Fruit fly (Drosophila melanogaster): ENCODE data around the gene tefu.
A peak's percentile ranks its signal among the peaks of the same experiment; 100 is the strongest.

The tefu gene

DNA sequence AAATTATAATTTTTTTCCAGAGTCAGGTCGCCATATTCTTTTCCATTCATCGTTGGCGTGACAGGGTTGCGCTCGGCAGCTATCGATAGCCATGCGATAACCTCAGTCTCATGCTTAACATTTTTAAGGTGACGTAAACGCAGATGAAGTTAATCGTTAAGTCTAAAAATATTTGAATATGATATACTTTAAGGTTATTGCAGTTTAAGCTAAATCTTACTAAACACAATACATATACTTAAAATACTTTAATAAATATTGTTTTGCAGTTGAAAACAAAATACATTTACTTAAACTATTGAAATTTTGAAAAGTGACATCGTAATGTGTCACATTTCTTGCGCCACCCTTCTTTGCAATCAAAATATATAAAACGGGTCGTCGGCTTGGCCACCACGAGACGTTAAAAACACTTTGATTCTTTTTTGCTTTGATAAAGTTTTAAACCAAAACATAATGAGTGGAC is 33.2 kb upstream of the tefu start, which contains the start of the genes Cp190 and CG4338 (continued):
- TF ChIP-seq CG4854 (GFP tag; optimal IDR thresholded peaks at IDR 0.05) (peak; percentile 91), pnt (GFP tag; optimal IDR thresholded peaks at IDR 0.05) (peak; percentile 83), Nf-YA (GFP tag; IDR thresholded peaks at IDR 0.05) (peak; percentile 87), CG3163 (GFP tag; optimal IDR thresholded peaks at IDR 0.05) (peak; percentile 63), CG3065 (GFP tag; optimal IDR thresholded peaks at IDR 0.05) (peak; percentile 95), CG15011 (GFP tag; optimal IDR thresholded peaks at IDR 0.05) (peak; percentile 96), Nf-YC (tag; optimal IDR thresholded peaks at IDR 0.05) (peak; percentile 94), grau (tag; optimal IDR thresholded peaks at IDR 0.05) (peak; percentile 98), CG12155 (GFP tag; optimal IDR thresholded peaks at IDR 0.05) (peak; percentile 97), jing (GFP tag; optimal IDR thresholded peaks at IDR 0.05) (peak; percentile 92), CG6689 (GFP tag; IDR thresholded peaks at IDR 0.05) (peak; percentile 100), CG14965 (GFP tag; optimal IDR thresholded peaks at IDR 0.05; ENCODE audit: borderline replicate concordance) (no peak), sc (optimal IDR thresholded peaks at IDR 0.05) (no peak), sc (GFP tag; optimal IDR thresholded peaks at IDR 0.05) (peak; percentile 97), fd102C (GFP tag; optimal IDR thresholded peaks at IDR 0.05) (peak; percentile 84), CG8281 (tag; optimal IDR thresholded peaks at IDR 0.05) (peak; percentile 93), gcm (GFP tag; optimal IDR thresholded peaks at IDR 0.05) (peak; percentile 99), CG3281 (GFP tag; optimal IDR thresholded peaks at IDR 0.05) (peak; percentile 98), CG43689 (GFP tag; IDR thresholded peaks at IDR 0.05) (peak; percentile 85; the same call in 1 of the 2 replicates), D (optimal IDR thresholded peaks at IDR 0.05) (no peak), D (GFP tag; optimal IDR thresholded peaks at IDR 0.05) (peak; percentile 96), Myb (GFP tag; optimal IDR thresholded peaks at IDR 0.05) (peak; percentile 79), Dp (GFP tag; optimal IDR thresholded peaks at IDR 0.05) (peak; percentile 52), al (GFP tag; IDR thresholded peaks at IDR 0.05) (peak; percentile 96), CG13287 (GFP tag; IDR thresholded peaks at IDR 0.05; ENCODE audit: partially characterized antibody) (peak; percentile 80), gfzf (GFP tag; optimal IDR thresholded peaks at IDR 0.05) (peak; percentile 43), CG4282 (GFP tag; optimal IDR thresholded peaks at IDR 0.05) (no peak), HLH4C (GFP tag; IDR thresholded peaks at IDR 0.05; ENCODE audit: partially characterized antibody) (peak; percentile 74), Mes4 (GFP tag; optimal IDR thresholded peaks at IDR 0.05) (peak; percentile 89), Med (GFP tag) (peak; percentile 98), ssp (GFP tag; IDR thresholded peaks at IDR 0.05) (peak; percentile 91), Lhr (GFP tag; optimal IDR thresholded peaks at IDR 0.05) (peak; percentile 91), Abd-B (GFP tag; optimal IDR thresholded peaks at IDR 0.05) (peak; percentile 99), ATbp (GFP tag; optimal IDR thresholded peaks at IDR 0.05) (peak; percentile 96), CG12219 (GFP tag; optimal IDR thresholded peaks at IDR 0.05) (peak; percentile 97), ab (GFP tag; optimal IDR thresholded peaks at IDR 0.05) (no peak), Usf (GFP tag; optimal IDR thresholded peaks at IDR 0.05) (peak; percentile 95), CG31388 (GFP tag; optimal IDR thresholded peaks at IDR 0.05) (peak; percentile 95), HmgD (GFP tag; optimal IDR thresholded peaks at IDR 0.05) (peak; percentile 77), Hr39 (optimal IDR thresholded peaks at IDR 0.05) (no peak), HLH54F (GFP tag; optimal IDR thresholded peaks at IDR 0.05) (peak; percentile 90), CG7745 (tag; optimal IDR thresholded peaks at IDR 0.05) (peak; percentile 80), hb (GFP tag; IDR thresholded peaks at IDR 0.05; ENCODE audit: partially characterized antibody) (peak; percentile 72), lilli (GFP tag; optimal IDR thresholded peaks at IDR 0.05) (peak; percentile 98), CG17568 (GFP tag; optimal IDR thresholded peaks at IDR 0.05) (peak; percentile 94), gsb-n (tag; optimal IDR thresholded peaks at IDR 0.05) (peak; percentile 98), CG13624 (GFP tag; optimal IDR thresholded peaks at IDR 0.05) (peak; percentile 91), Scr (GFP tag; IDR thresholded peaks at IDR 0.05; ENCODE audit: partially characterized antibody) (peak; percentile 76), ttk (GFP tag; IDR thresholded peaks at IDR 0.05) (peak; percentile 96), CG17612 (GFP tag; IDR thresholded peaks at IDR 0.05) (peak; percentile 91), Pdp1 (GFP tag; optimal IDR thresholded peaks at IDR 0.05) (peak; percentile 94 to 95)

Data from whole organism, embryonic.